In genomic region chr2L:13203437-13204137, dm6 we compare ENCODE assay signal across 1 fruit fly cellular context.
TF ChIP-seq lines count a peak whose summit lies in the region.

Gene Pect, plus strand, starts transcription at chr2L:13203762.

TF ChIP-seq in whole organism, embryonic, 481 proteins besides CTCF, POLR2A, EP300 and RAD21 (continued from another document and continues in another):
- TF ChIP-seq lbe (GFP tag; optimal IDR thresholded peaks at IDR 0.05; lab: Kevin White, UChicago), result no peak
- TF ChIP-seq tin (GFP tag; optimal IDR thresholded peaks at IDR 0.05; lab: Kevin White, UChicago), result no peak
- peak; percentile 4 for TF ChIP-seq BtbVII (GFP tag; optimal IDR thresholded peaks at IDR 0.05; lab: Kevin White, UChicago)
- TF ChIP-seq fd102C (GFP tag; optimal IDR thresholded peaks at IDR 0.05; lab: Kevin White, UChicago), result no peak
- no peak for TF ChIP-seq C15 (GFP tag; IDR thresholded peaks at IDR 0.05; lab: Robert Waterston, UW)
- TF ChIP-seq odd (GFP tag; optimal IDR thresholded peaks at IDR 0.05; lab: Kevin White, UChicago), result no peak
- no peak for TF ChIP-seq Mad (GFP tag; optimal IDR thresholded peaks at IDR 0.05; lab: Kevin White, UChicago)
- TF ChIP-seq CG7357 (GFP tag; IDR thresholded peaks at IDR 0.05; lab: Robert Waterston, UW), result no peak
- no peak for TF ChIP-seq wdn (GFP tag; IDR thresholded peaks at IDR 0.05; lab: Robert Waterston, UW)
- no peak for TF ChIP-seq CG2116 (GFP tag; optimal IDR thresholded peaks at IDR 0.05; lab: Kevin White, UChicago)
- no peak for TF ChIP-seq danr (GFP tag; IDR thresholded peaks at IDR 0.05; lab: Robert Waterston, UW)
- TF ChIP-seq CG8388 (GFP tag; optimal IDR thresholded peaks at IDR 0.05; lab: Kevin White, UChicago), result no peak
- TF ChIP-seq CG3838 (GFP tag; optimal IDR thresholded peaks at IDR 0.05; lab: Kevin White, UChicago), result no peak
- peak; percentile 4 for TF ChIP-seq ftz-f1 (GFP tag; optimal IDR thresholded peaks at IDR 0.05; lab: Kevin White, UChicago)
- TF ChIP-seq Hey (tag; optimal IDR thresholded peaks at IDR 0.05; lab: Kevin White, UChicago), result no peak
- no peak for TF ChIP-seq CG4424 (GFP tag; optimal IDR thresholded peaks at IDR 0.05; lab: Kevin White, UChicago)
- TF ChIP-seq CG2120 (GFP tag; optimal IDR thresholded peaks at IDR 0.05; lab: Kevin White, UChicago), result no peak
- TF ChIP-seq caup (GFP tag; optimal IDR thresholded peaks at IDR 0.05; lab: Kevin White, UChicago; ENCODE audit: severe bottlenecking), result peak; percentile 30
- TF ChIP-seq CG32532 (GFP tag; IDR thresholded peaks at IDR 0.05; lab: Robert Waterston, UW), result peak; percentile 60; the same call in 1 of the 2 replicates
- no peak for TF ChIP-seq crc (GFP tag; optimal IDR thresholded peaks at IDR 0.05; lab: Kevin White, UChicago)
- TF ChIP-seq btn (GFP tag; optimal IDR thresholded peaks at IDR 0.05; lab: Kevin White, UChicago), result no peak
- no peak for TF ChIP-seq lab (GFP tag; optimal IDR thresholded peaks at IDR 0.05; lab: Kevin White, UChicago)
- TF ChIP-seq CG1233 (GFP tag; optimal IDR thresholded peaks at IDR 0.05; lab: Kevin White, UChicago), result no peak
- TF ChIP-seq CG15479 (GFP tag; optimal IDR thresholded peaks at IDR 0.05; lab: Kevin White, UChicago), result no peak
- peak; percentile 42 for TF ChIP-seq CrebB (tag; optimal IDR thresholded peaks at IDR 0.05; lab: Kevin White, UChicago)
- no peak for TF ChIP-seq CG3281 (GFP tag; optimal IDR thresholded peaks at IDR 0.05; lab: Kevin White, UChicago)
- TF ChIP-seq CG4328 (GFP tag; optimal IDR thresholded peaks at IDR 0.05; lab: Kevin White, UChicago), result no peak
- TF ChIP-seq Nf-YA (GFP tag; IDR thresholded peaks at IDR 0.05; lab: Robert Waterston, UW), result no peak
- TF ChIP-seq gcm (GFP tag; optimal IDR thresholded peaks at IDR 0.05; lab: Kevin White, UChicago), result no peak
- TF ChIP-seq trem (tag; optimal IDR thresholded peaks at IDR 0.05; lab: Kevin White, UChicago), result peak; percentile 25
- no peak for TF ChIP-seq exex (tag; optimal IDR thresholded peaks at IDR 0.05; lab: Kevin White, UChicago)
- no peak for TF ChIP-seq luna (GFP tag; optimal IDR thresholded peaks at IDR 0.05; lab: Kevin White, UChicago)
- TF ChIP-seq CG8281 (tag; optimal IDR thresholded peaks at IDR 0.05; lab: Kevin White, UChicago), result no peak
- TF ChIP-seq mam (GFP tag; optimal IDR thresholded peaks at IDR 0.05; lab: Kevin White, UChicago), result no peak
- no peak for TF ChIP-seq Hand (GFP tag; optimal IDR thresholded peaks at IDR 0.05; lab: Kevin White, UChicago)
- no peak for TF ChIP-seq fd3F (GFP tag; optimal IDR thresholded peaks at IDR 0.05; lab: Kevin White, UChicago)
- TF ChIP-seq CG9817 (tag; optimal IDR thresholded peaks at IDR 0.05; lab: Kevin White, UChicago), result peak; percentile 16
- TF ChIP-seq CG12942 (GFP tag; optimal IDR thresholded peaks at IDR 0.05; lab: Kevin White, UChicago), result no peak
- TF ChIP-seq Rfx (GFP tag; IDR thresholded peaks at IDR 0.05; lab: Robert Waterston, UW), result peak; percentile 27; the same call in 1 of the 2 replicates
- no peak for TF ChIP-seq CG6813 (GFP tag; optimal IDR thresholded peaks at IDR 0.05; lab: Kevin White, UChicago)
- TF ChIP-seq stc (GFP tag; IDR thresholded peaks at IDR 0.05; lab: Robert Waterston, UW), result peak; percentile 19; the same call in 1 of the 2 replicates
- no peak for TF ChIP-seq Gug (GFP tag; IDR thresholded peaks at IDR 0.05; lab: Robert Waterston, UW)
- no peak for TF ChIP-seq CG17568 (GFP tag; optimal IDR thresholded peaks at IDR 0.05; lab: Kevin White, UChicago)
- no peak for TF ChIP-seq CG18262 (tag; optimal IDR thresholded peaks at IDR 0.05; lab: Kevin White, UChicago)
- no peak; the same call in 2 of the 3 replicates for TF ChIP-seq HLH4C (GFP tag; IDR thresholded peaks at IDR 0.05; lab: Robert Waterston, UW; ENCODE audit: partially characterized antibody)
- TF ChIP-seq CG8924 (tag; optimal IDR thresholded peaks at IDR 0.05; lab: Kevin White, UChicago), result peak; percentile 71
- no peak for TF ChIP-seq klu (GFP tag; IDR thresholded peaks at IDR 0.05; lab: Robert Waterston, UW)
- TF ChIP-seq CkIIα-i1 (GFP tag; IDR thresholded peaks at IDR 0.05; lab: Robert Waterston, UW), result no peak
- TF ChIP-seq vnd (GFP tag; IDR thresholded peaks at IDR 0.05; lab: Robert Waterston, UW; ENCODE audit: partially characterized antibody), result peak; percentile 40; the same call in 1 of the 3 replicates
- TF ChIP-seq ham (GFP tag; IDR thresholded peaks at IDR 0.05; lab: Robert Waterston, UW), result peak; percentile 34; the same call in 1 of the 2 replicates
- no peak for TF ChIP-seq ken (GFP tag; IDR thresholded peaks at IDR 0.05; lab: Robert Waterston, UW)
- no peak for TF ChIP-seq shn (GFP tag; optimal IDR thresholded peaks at IDR 0.05; lab: Kevin White, UChicago)
- TF ChIP-seq E2f2 (GFP tag; IDR thresholded peaks at IDR 0.05; lab: Robert Waterston, UW), result 0 out of 2 replicates have a peak, but pooled peaks have one; percentile 6
- TF ChIP-seq CG10543 (GFP tag; optimal IDR thresholded peaks at IDR 0.05; lab: Kevin White, UChicago), result peak; percentile 92
- TF ChIP-seq knrl (GFP tag; IDR thresholded peaks at IDR 0.05; lab: Robert Waterston, UW; ENCODE audit: partially characterized antibody), result 0 out of 3 replicates have a peak, but pooled peaks have one; percentile 43
- TF ChIP-seq h (optimal IDR thresholded peaks at IDR 0.05; lab: Kevin White, UChicago), result no peak
- TF ChIP-seq lola (GFP tag; optimal IDR thresholded peaks at IDR 0.05; lab: Kevin White, UChicago), result peak in 1 of 3 experiments; percentile 26
- TF ChIP-seq sim (GFP tag; IDR thresholded peaks at IDR 0.05; lab: Robert Waterston, UW), result no peak
- no peak for TF ChIP-seq bigmax (GFP tag; optimal IDR thresholded peaks at IDR 0.05; lab: Kevin White, UChicago)
- TF ChIP-seq chif (GFP tag; optimal IDR thresholded peaks at IDR 0.05; lab: Kevin White, UChicago), result no peak
- peak; percentile 6 for TF ChIP-seq Hmr (GFP tag; optimal IDR thresholded peaks at IDR 0.05; lab: Kevin White, UChicago)
- TF ChIP-seq zfh2 (GFP tag; optimal IDR thresholded peaks at IDR 0.05; lab: Kevin White, UChicago), result no peak
- no peak for TF ChIP-seq CG6272 (GFP tag; IDR thresholded peaks at IDR 0.05; lab: Robert Waterston, UW)
- TF ChIP-seq CG12391 (tag; optimal IDR thresholded peaks at IDR 0.05; lab: Kevin White, UChicago), result peak; percentile 63
- no peak for TF ChIP-seq CHES-1-like (GFP tag; optimal IDR thresholded peaks at IDR 0.05; lab: Kevin White, UChicago)
- TF ChIP-seq CG2889 (GFP tag; IDR thresholded peaks at IDR 0.05; lab: Robert Waterston, UW), result no peak
- TF ChIP-seq sug (tag; optimal IDR thresholded peaks at IDR 0.05; lab: Kevin White, UChicago), result peak; percentile 29
- peak; percentile 62 for TF ChIP-seq gro (GFP tag; optimal IDR thresholded peaks at IDR 0.05; lab: Kevin White, UChicago)
- no peak for TF ChIP-seq disco-r (GFP tag; optimal IDR thresholded peaks at IDR 0.05; lab: Kevin White, UChicago)
- no peak for TF ChIP-seq Bdp1 (GFP tag; optimal IDR thresholded peaks at IDR 0.05; lab: Kevin White, UChicago)
- TF ChIP-seq CG9797 (GFP tag; optimal IDR thresholded peaks at IDR 0.05; lab: Kevin White, UChicago), result peak; percentile 80
- no peak for TF ChIP-seq CG3726 (GFP tag; IDR thresholded peaks at IDR 0.05; lab: Robert Waterston, UW)
- TF ChIP-seq tx (GFP tag; optimal IDR thresholded peaks at IDR 0.05; lab: Kevin White, UChicago), result no peak
- no peak; the same call in 1 of the 2 replicates for TF ChIP-seq CG6689 (GFP tag; IDR thresholded peaks at IDR 0.05; lab: Robert Waterston, UW)
- no peak for TF ChIP-seq CG10979 (tag; optimal IDR thresholded peaks at IDR 0.05; lab: Kevin White, UChicago)
- TF ChIP-seq CG1647 (GFP tag; optimal IDR thresholded peaks at IDR 0.05; lab: Kevin White, UChicago), result no peak
- no peak for TF ChIP-seq Dip2 (GFP tag; IDR thresholded peaks at IDR 0.05; lab: Robert Waterston, UW)
- no peak for TF ChIP-seq Atf3 (GFP tag; optimal IDR thresholded peaks at IDR 0.05; lab: Kevin White, UChicago)
- TF ChIP-seq unpg (GFP tag; optimal IDR thresholded peaks at IDR 0.05; lab: Kevin White, UChicago), result no peak
- no peak for TF ChIP-seq Pdp1 (GFP tag; optimal IDR thresholded peaks at IDR 0.05; lab: Kevin White, UChicago)
- no peak for TF ChIP-seq CG7963 (GFP tag; IDR thresholded peaks at IDR 0.05; lab: Robert Waterston, UW; ENCODE audit: partially characterized antibody)
- TF ChIP-seq CG34224 (GFP tag; IDR thresholded peaks at IDR 0.05; lab: Robert Waterston, UW; ENCODE audit: partially characterized antibody), result peak; percentile 32; the same call in 1 of the 3 replicates
- TF ChIP-seq yki (optimal IDR thresholded peaks at IDR 0.05; lab: Kevin White, UChicago), result no peak
- no peak for TF ChIP-seq sisA (GFP tag; IDR thresholded peaks at IDR 0.05; lab: Robert Waterston, UW)
- 0 out of 2 replicates have a peak, but pooled peaks have one; percentile 12 for TF ChIP-seq MBD-R2 (GFP tag; IDR thresholded peaks at IDR 0.05; lab: Robert Waterston, UW)
- TF ChIP-seq Mrtf (GFP tag; IDR thresholded peaks at IDR 0.05; lab: Robert Waterston, UW), result no peak
- TF ChIP-seq CG18011 (GFP tag; optimal IDR thresholded peaks at IDR 0.05; lab: Kevin White, UChicago), result peak; percentile 8
- TF ChIP-seq schlank (tag; optimal IDR thresholded peaks at IDR 0.05; lab: Kevin White, UChicago), result peak; percentile 16
- TF ChIP-seq Eip74EF (GFP tag; optimal IDR thresholded peaks at IDR 0.05; lab: Kevin White, UChicago), result no peak
- TF ChIP-seq CG9876 (GFP tag; optimal IDR thresholded peaks at IDR 0.05; lab: Kevin White, UChicago), result no peak
- no peak for TF ChIP-seq CG4617 (GFP tag; optimal IDR thresholded peaks at IDR 0.05; lab: Kevin White, UChicago; ENCODE audit: borderline replicate concordance)
- TF ChIP-seq CG4707 (GFP tag; optimal IDR thresholded peaks at IDR 0.05; lab: Kevin White, UChicago), result peak; percentile 44
- TF ChIP-seq CG14014 (GFP tag; IDR thresholded peaks at IDR 0.05; lab: Robert Waterston, UW), result peak; percentile 19; the same call in 1 of the 2 replicates
- no peak for TF ChIP-seq zf30C (GFP tag; optimal IDR thresholded peaks at IDR 0.05; lab: Kevin White, UChicago)
- no peak for TF ChIP-seq PHDP (tag; optimal IDR thresholded peaks at IDR 0.05; lab: Kevin White, UChicago)
- TF ChIP-seq CG17359 (tag; optimal IDR thresholded peaks at IDR 0.05; lab: Kevin White, UChicago), result no peak
- TF ChIP-seq Kr (GFP tag; optimal IDR thresholded peaks at IDR 0.05; lab: Kevin White, UChicago), result no peak
- TF ChIP-seq ac (GFP tag; optimal IDR thresholded peaks at IDR 0.05; lab: Kevin White, UChicago), result no peak
- TF ChIP-seq pfk (GFP tag; optimal IDR thresholded peaks at IDR 0.05; lab: Kevin White, UChicago), result peak; percentile 5
- peak; percentile 49 for TF ChIP-seq mirr (GFP tag; optimal IDR thresholded peaks at IDR 0.05; lab: Kevin White, UChicago)
- TF ChIP-seq Awh (GFP tag; IDR thresholded peaks at IDR 0.05; lab: Robert Waterston, UW), result no peak
- no peak for TF ChIP-seq Side (GFP tag; optimal IDR thresholded peaks at IDR 0.05; lab: Kevin White, UChicago)
- TF ChIP-seq her (GFP tag; optimal IDR thresholded peaks at IDR 0.05; lab: Kevin White, UChicago), result peak; percentile 98
- TF ChIP-seq esg (GFP tag; conservative IDR thresholded peaks at IDR 0.05; lab: Robert Waterston, UW), result 0 out of 2 replicates have a peak, but pooled peaks have one; percentile 9
- peak; percentile 73 for TF ChIP-seq nmo (GFP tag; optimal IDR thresholded peaks at IDR 0.05; lab: Kevin White, UChicago)
- TF ChIP-seq CG17829 (tag; optimal IDR thresholded peaks at IDR 0.05; lab: Kevin White, UChicago), result peak; percentile 14
- TF ChIP-seq fru (optimal IDR thresholded peaks at IDR 0.05; lab: Kevin White, UChicago), result no peak
- 0 out of 3 replicates have a peak, but pooled peaks have one; percentile 2 for TF ChIP-seq dysf (GFP tag; IDR thresholded peaks at IDR 0.05; lab: Robert Waterston, UW)
- no peak for TF ChIP-seq CG16863 (GFP tag; optimal IDR thresholded peaks at IDR 0.05; lab: Kevin White, UChicago)
- TF ChIP-seq tna (GFP tag; IDR thresholded peaks at IDR 0.05; lab: Robert Waterston, UW; ENCODE audit: partially characterized antibody), result no peak; the same call in 1 of the 2 replicates
- TF ChIP-seq Med (GFP tag; lab: Kevin White, UChicago), result peak; percentile 79
- TF ChIP-seq CG14965 (GFP tag; optimal IDR thresholded peaks at IDR 0.05; lab: Kevin White, UChicago; ENCODE audit: borderline replicate concordance), result no peak
- no peak for TF ChIP-seq hb (GFP tag; IDR thresholded peaks at IDR 0.05; lab: Robert Waterston, UW; ENCODE audit: partially characterized antibody)
- no peak for TF ChIP-seq CG8359 (GFP tag; optimal IDR thresholded peaks at IDR 0.05; lab: Kevin White, UChicago; ENCODE audit: borderline replicate concordance)
- TF ChIP-seq CG10959 (GFP tag; IDR thresholded peaks at IDR 0.05; lab: Robert Waterston, UW), result no peak
- TF ChIP-seq CG4282 (GFP tag; optimal IDR thresholded peaks at IDR 0.05; lab: Kevin White, UChicago), result no peak
- no peak for TF ChIP-seq kah (GFP tag; optimal IDR thresholded peaks at IDR 0.05; lab: Kevin White, UChicago)
- no peak for TF ChIP-seq Hr39 (optimal IDR thresholded peaks at IDR 0.05; lab: Kevin White, UChicago)
- peak; percentile 60 for TF ChIP-seq CG10267 (tag; optimal IDR thresholded peaks at IDR 0.05; lab: Kevin White, UChicago)
- no peak for TF ChIP-seq Sox100B (GFP tag; optimal IDR thresholded peaks at IDR 0.05; lab: Kevin White, UChicago)
- peak; percentile 64 for TF ChIP-seq amos (GFP tag; IDR thresholded peaks at IDR 0.05; lab: Robert Waterston, UW; ENCODE audit: partially characterized antibody)
- TF ChIP-seq CG7372 (GFP tag; IDR thresholded peaks at IDR 0.05; lab: Robert Waterston, UW), result no peak
- TF ChIP-seq nau (GFP tag; optimal IDR thresholded peaks at IDR 0.05; lab: Kevin White, UChicago), result no peak
- TF ChIP-seq ERR (GFP tag; optimal IDR thresholded peaks at IDR 0.05; lab: Kevin White, UChicago), result peak; percentile 7
- no peak for TF ChIP-seq Dfd (GFP tag; optimal IDR thresholded peaks at IDR 0.05; lab: Kevin White, UChicago)
- no peak for TF ChIP-seq ab (GFP tag; optimal IDR thresholded peaks at IDR 0.05; lab: Kevin White, UChicago)
- TF ChIP-seq Six4 (GFP tag; optimal IDR thresholded peaks at IDR 0.05; lab: Kevin White, UChicago), result peak; percentile 4
- peak; percentile 18; the same call in 1 of the 2 replicates for TF ChIP-seq vvl (GFP tag; IDR thresholded peaks at IDR 0.05; lab: Robert Waterston, UW)
- TF ChIP-seq CG12659 (GFP tag; optimal IDR thresholded peaks at IDR 0.05; lab: Kevin White, UChicago), result peak; percentile 11
- TF ChIP-seq CG17912 (GFP tag; optimal IDR thresholded peaks at IDR 0.05; lab: Kevin White, UChicago), result no peak
- no peak for TF ChIP-seq B-H2 (GFP tag; optimal IDR thresholded peaks at IDR 0.05; lab: Kevin White, UChicago)
- TF ChIP-seq z (GFP tag; IDR thresholded peaks at IDR 0.05; lab: Robert Waterston, UW), result peak; percentile 77
